Worm (Caenorhabditis elegans): ENCODE measurements around the gene R02F11.2.

Gene R02F11.2

ce11 chrV:4788823-4789222 is 5.6 kb upstream of the R02F11.2 start, which contains the start of gene R02F11.10:
Gene R02F11.10, plus strand, starts transcription at chrV:4789123.
- TF ChIP-seq ztf-11 (tag; optimal IDR thresholded peaks at IDR 0.05) = no peak
- TF ChIP-seq sea-2 (GFP tag; optimal IDR thresholded peaks at IDR 0.05) = no peak
- no peak for TF ChIP-seq ceh-16 (tag; optimal IDR thresholded peaks at IDR 0.05)
- TF ChIP-seq pha-4 (tag; optimal IDR thresholded peaks at IDR 0.05) = no peak
- TF ChIP-seq ama-1 (optimal IDR thresholded peaks at IDR 0.05) = no peak
- TF ChIP-seq nhr-11 (tag; optimal IDR thresholded peaks at IDR 0.05) = no peak
- TF ChIP-seq nhr-77 (tag; optimal IDR thresholded peaks at IDR 0.05) = no peak

ce11 chrV:4790368-4790767 is 4.0 kb upstream of the R02F11.2 start, which contains the start of gene R02F11.12:
Gene R02F11.12, plus strand, starts transcription at chrV:4790668.
- no peak for TF ChIP-seq egl-5 (tag; optimal IDR thresholded peaks at IDR 0.05)
- TF ChIP-seq nhr-77 (tag; optimal IDR thresholded peaks at IDR 0.05) = no peak
- TF ChIP-seq ztf-11 (tag; optimal IDR thresholded peaks at IDR 0.05) = no peak
- TF ChIP-seq nhr-12 (tag; optimal IDR thresholded peaks at IDR 0.05) = no peak
- TF ChIP-seq egl-27 (tag; optimal IDR thresholded peaks at IDR 0.05) = no peak
- TF ChIP-seq pha-4 (tag; optimal IDR thresholded peaks at IDR 0.05) = no peak
- TF ChIP-seq eor-1 (tag; optimal IDR thresholded peaks at IDR 0.05) = no peak

- TF ChIP-seq elt-2 (tag; optimal IDR thresholded peaks at IDR 0.05) = no peak
Measured at ce11 chrV:4791569-4791968, 2.8 kb upstream of the R02F11.2 start, which contains the start of gene R02F11.11. Gene R02F11.11, plus strand, starts transcription at chrV:4791869.

- TF ChIP-seq pqm-1 (tag; optimal IDR thresholded peaks at IDR 0.05) (no peak), lin-15B (tag; optimal IDR thresholded peaks at IDR 0.05) (no peak), nhr-67 (tag; optimal IDR thresholded peaks at IDR 0.05) (no peak)
Measured at ce11 chrV:4800794-4801193, 6.4 kb downstream of the R02F11.2 start, which contains the start of gene R02F11.1. Gene R02F11.1, plus strand, starts transcription at chrV:4801094.

ce11 chrV:4801943-4802342 is 7.5 kb downstream of the R02F11.2 start:
- no peak for TF ChIP-seq lin-39 (tag; optimal IDR thresholded peaks at IDR 0.05)
- TF ChIP-seq nhr-77 (tag; optimal IDR thresholded peaks at IDR 0.05) = no peak
- TF ChIP-seq elt-3 (tag; optimal IDR thresholded peaks at IDR 0.05) = no peak
- no peak for TF ChIP-seq aly-2 (tag; optimal IDR thresholded peaks at IDR 0.05)
- no peak for TF ChIP-seq nhr-67 (tag; optimal IDR thresholded peaks at IDR 0.05)
- TF ChIP-seq jun-1 (tag; optimal IDR thresholded peaks at IDR 0.05) = no peak
- no peak for TF ChIP-seq skn-1 (tag; optimal IDR thresholded peaks at IDR 0.05)
- TF ChIP-seq nhr-237 (tag; optimal IDR thresholded peaks at IDR 0.05) = no peak
- no peak for TF ChIP-seq nhr-28 (tag; optimal IDR thresholded peaks at IDR 0.05)
- TF ChIP-seq ceh-9 (tag; optimal IDR thresholded peaks at IDR 0.05) = no peak
- no peak for TF ChIP-seq ztf-11 (tag; optimal IDR thresholded peaks at IDR 0.05)
- TF ChIP-seq sea-2 (GFP tag; optimal IDR thresholded peaks at IDR 0.05) = no peak
- no peak for TF ChIP-seq hmg-11 (tag; optimal IDR thresholded peaks at IDR 0.05)
- TF ChIP-seq mdl-1 (tag; optimal IDR thresholded peaks at IDR 0.05) = no peak
- no peak for TF ChIP-seq nfya-1 (tag; optimal IDR thresholded peaks at IDR 0.05; ENCODE audit: insufficient read depth)
- no peak for TF ChIP-seq tbx-2 (tag; optimal IDR thresholded peaks at IDR 0.05)
- TF ChIP-seq nhr-43 (tag; optimal IDR thresholded peaks at IDR 0.05; ENCODE audit: poor library complexity, severe bottlenecking) = no peak
- TF ChIP-seq eor-1 (tag; optimal IDR thresholded peaks at IDR 0.05) = no peak

- TF ChIP-seq nhr-43 (tag; optimal IDR thresholded peaks at IDR 0.05; ENCODE audit: poor library complexity, severe bottlenecking) (no peak), R02D3.7 (tag; optimal IDR thresholded peaks at IDR 0.05) (no peak), nhr-76 (tag; optimal IDR thresholded peaks at IDR 0.05) (no peak), eor-1 (tag; optimal IDR thresholded peaks at IDR 0.05) (no peak), mdl-1 (tag; optimal IDR thresholded peaks at IDR 0.05) (no peak), nhr-12 (tag; optimal IDR thresholded peaks at IDR 0.05) (no peak)
Measured at ce11 chrV:4805847-4806246, 11.4 kb downstream of the R02F11.2 start, which contains the start of gene R02F11.3. Gene R02F11.3, minus strand, starts transcription at chrV:4805947.

- no peak for TF ChIP-seq skn-1 (tag; optimal IDR thresholded peaks at IDR 0.05)
- no peak for TF ChIP-seq unc-62 (GFP tag; optimal IDR thresholded peaks at IDR 0.05)
- TF ChIP-seq ZK546.5 (tag; optimal IDR thresholded peaks at IDR 0.05) = no peak
- TF ChIP-seq hmg-11 (tag; optimal IDR thresholded peaks at IDR 0.05) = no peak
- no peak for TF ChIP-seq nhr-67 (tag; optimal IDR thresholded peaks at IDR 0.05)
- no peak for TF ChIP-seq ama-1 (optimal IDR thresholded peaks at IDR 0.05)
- no peak for TF ChIP-seq nhr-25 (tag; optimal IDR thresholded peaks at IDR 0.05)
- TF ChIP-seq sea-2 (GFP tag; optimal IDR thresholded peaks at IDR 0.05) = no peak
- TF ChIP-seq nhr-76 (tag; optimal IDR thresholded peaks at IDR 0.05) = no peak
- no peak for TF ChIP-seq lin-15B (tag; optimal IDR thresholded peaks at IDR 0.05)
- TF ChIP-seq nhr-23 (tag; optimal IDR thresholded peaks at IDR 0.05) = no peak
- no peak for TF ChIP-seq nhr-11 (tag; optimal IDR thresholded peaks at IDR 0.05)
- no peak for TF ChIP-seq nhr-237 (tag; optimal IDR thresholded peaks at IDR 0.05)
- no peak for TF ChIP-seq snpc-4 (tag; optimal IDR thresholded peaks at IDR 0.05)
- TF ChIP-seq tbx-2 (tag; optimal IDR thresholded peaks at IDR 0.05) = no peak
Measured at ce11 chrV:4806859-4807258, 12.5 kb downstream of the R02F11.2 start.
